Fruit fly (Drosophila melanogaster): ENCODE results near the gene bru2.

- TF ChIP-seq Vsx2 (GFP tag; optimal IDR thresholded peaks at IDR 0.05; ENCODE audit: partially characterized antibody) (no peak), brk (GFP tag; optimal IDR thresholded peaks at IDR 0.05) (no peak), Dfd (GFP tag; optimal IDR thresholded peaks at IDR 0.05) (no peak), Rel (GFP tag; optimal IDR thresholded peaks at IDR 0.05) (no peak), Rel (tag; optimal IDR thresholded peaks at IDR 0.05) (no peak), psq (GFP tag; optimal IDR thresholded peaks at IDR 0.05) (no peak), foxo (GFP tag; optimal IDR thresholded peaks at IDR 0.05) (no peak), h (GFP tag; optimal IDR thresholded peaks at IDR 0.05) (no peak), Hr78 (GFP tag; optimal IDR thresholded peaks at IDR 0.05) (no peak), dmrt93B (GFP tag; optimal IDR thresholded peaks at IDR 0.05) (no peak), Jra (GFP tag; optimal IDR thresholded peaks at IDR 0.05) (no peak), dl (GFP tag; optimal IDR thresholded peaks at IDR 0.05; ENCODE audit: insufficient read depth in 1 of 2, partially characterized antibody in 2 of 2) (no peak)
These were observed 27.7 kb downstream of the bru2 start for dm6 chr2L:12371740-12372139.

All from whole organism, wandering third instar larva.